Worm (Caenorhabditis elegans) whole organism, L2 larva: ENCODE data around the gene F54H12.2.

ENCODE experiments used
- ZK546.5 ChIP-seq: sonication (generic microtip); optimal IDR thresholded peaks from 2 replicates; lab custom pipeline; 2017; ENCODE audit warnings: missing biosample characterization, missing genetic modification characterization
- ama-1 ChIP-seq: fragments of 150-350 bp; optimal IDR thresholded peaks from 2 replicates; lab custom pipeline; 2018; ENCODE audit warnings: inconsistent platforms
- blmp-1 ChIP-seq: sonication (generic microtip); optimal IDR thresholded peaks from 2 replicates; lab custom pipeline; 2017; ENCODE audit warnings: missing genetic modification characterization, mild to moderate bottlenecking, missing compliant biosample characterization, antibody characterized with exemption, moderate library complexity; ENCODE audit not compliant: insufficient read depth
- crh-2 ChIP-seq: sonication (generic microtip); optimal IDR thresholded peaks from 2 replicates; lab custom pipeline; 2017; ENCODE audit warnings: missing biosample characterization, missing genetic modification characterization
- egl-27 ChIP-seq: sonication (generic microtip); optimal IDR thresholded peaks from 3 replicates; lab custom pipeline; 2017; ENCODE audit warnings: missing biosample characterization, missing genetic modification reagents, missing genetic modification characterization
- nhr-23 ChIP-seq: fragments of 150-350 bp; optimal IDR thresholded peaks from 2 replicates; lab custom pipeline; 2014; ENCODE audit warnings: missing biosample characterization, missing genetic modification reagents, missing genetic modification characterization
- nhr-237 ChIP-seq: fragments of 150-350 bp; optimal IDR thresholded peaks from 2 replicates; lab custom pipeline; 2014; ENCODE audit warnings: missing biosample characterization, missing genetic modification characterization
- nhr-77 ChIP-seq: fragments of 150-350 bp; optimal IDR thresholded peaks from 2 replicates; lab custom pipeline; 2014; ENCODE audit warnings: missing biosample characterization, missing genetic modification characterization
- skn-1 ChIP-seq: sonication (generic microtip); optimal IDR thresholded peaks from 2 replicates; lab custom pipeline; 2017; ENCODE audit warnings: missing biosample characterization, missing genetic modification characterization
- snpc-4 ChIP-seq: fragments of 150-350 bp; optimal IDR thresholded peaks from 2 replicates; lab custom pipeline; 2014; ENCODE audit warnings: missing biosample characterization, missing genetic modification characterization
- unc-62 ChIP-seq: fragments of 150-350 bp; optimal IDR thresholded peaks from 2 replicates; lab custom pipeline; 2014; ENCODE audit warnings: missing biosample characterization, missing genetic modification reagents, missing genetic modification characterization
- ztf-11 ChIP-seq: sonication (generic microtip); optimal IDR thresholded peaks from 2 replicates; lab custom pipeline; 2017; ENCODE audit warnings: missing biosample characterization, missing genetic modification characterization
- ztf-4 ChIP-seq: fragments of 150-350 bp; optimal IDR thresholded peaks from 2 replicates; lab custom pipeline; 2014; ENCODE audit warnings: missing biosample characterization, missing genetic modification characterization

ce11 chrIII:7978723-7979122, 14.3 kb downstream of the F54H12.2 start:
- TF ChIP-seq unc-62: no peak
- TF ChIP-seq nhr-237 (tag; lab: Kevin White, UChicago): no peak
- TF ChIP-seq snpc-4 (tag; lab: Kevin White, UChicago): no peak
- peak; percentile 30 for TF ChIP-seq ztf-4 (tag; lab: Kevin White, UChicago)
- TF ChIP-seq ztf-11: no peak
- no peak for TF ChIP-seq ZK546.5
- peak; percentile 73 for TF ChIP-seq crh-2 (tag; lab: Kevin White, UChicago)
- peak; percentile 9 for TF ChIP-seq blmp-1
- TF ChIP-seq skn-1 (tag; lab: Kevin White, UChicago): no peak
- TF ChIP-seq ama-1 (lab: Kevin White, UChicago): no peak
- TF ChIP-seq nhr-23 (tag; lab: Kevin White, UChicago): no peak
- no peak for TF ChIP-seq nhr-77
- no peak for TF ChIP-seq egl-27
